In the genomic region with DNA sequence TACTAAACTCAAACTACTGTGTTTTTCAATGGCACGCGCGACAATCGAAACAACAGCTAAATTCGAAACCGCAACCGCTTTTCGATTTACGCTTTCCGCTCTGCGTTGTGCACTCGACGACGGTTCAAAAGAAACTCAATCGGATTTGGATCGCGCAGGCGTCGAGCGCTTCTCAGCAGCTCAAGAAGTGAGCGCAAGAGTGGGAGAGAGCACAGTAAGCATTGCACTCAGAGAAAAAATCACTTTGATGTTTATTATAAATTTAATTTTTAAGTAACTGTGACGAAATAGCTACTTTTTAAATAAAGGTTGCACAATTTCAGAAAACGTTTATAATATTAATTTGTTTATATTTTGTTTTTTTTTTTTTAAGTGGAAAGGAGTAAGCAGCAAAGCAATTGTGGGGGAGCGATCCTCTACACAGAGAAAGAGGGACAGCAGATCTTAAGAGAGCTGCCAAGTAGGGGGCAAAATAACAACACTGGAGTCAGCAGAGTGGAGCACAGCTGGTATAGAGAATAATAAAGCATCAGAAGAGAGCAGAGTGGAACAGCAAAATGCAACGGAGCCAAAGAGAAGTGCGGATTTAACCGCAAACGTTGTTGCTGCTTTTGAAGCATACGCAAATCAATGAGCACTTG, we compare ENCODE assay signal across 5 fruit fly cellular contexts.
TF ChIP-seq lines count a peak whose summit lies in the region.

No protein-coding gene starts in this region.

TF ChIP-seq in whole organism, adult, 20 proteins besides CTCF, POLR2A, EP300 and RAD21 (continued from another document):
- TF ChIP-seq CG14711 (tag; optimal IDR thresholded peaks at IDR 0.05; lab: Kevin White, UChicago): peak; percentile 95
- peak; percentile 91 for TF ChIP-seq CG7045 (GFP tag; optimal IDR thresholded peaks at IDR 0.05; lab: Kevin White, UChicago)
- TF ChIP-seq Crg-1 (GFP tag; optimal IDR thresholded peaks at IDR 0.05; lab: Kevin White, UChicago): peak; percentile 92
- peak; percentile 78 for TF ChIP-seq toe (GFP tag; optimal IDR thresholded peaks at IDR 0.05; lab: Kevin White, UChicago)

TF ChIP-seq in whole organism, embryonic, 481 proteins besides CTCF, POLR2A, EP300 and RAD21 (continued from another document and continues in another):
- TF ChIP-seq CG34422 (GFP tag; IDR thresholded peaks at IDR 0.05; lab: Robert Waterston, UW) (peak; percentile 99), CG8478 (optimal IDR thresholded peaks at IDR 0.05; lab: Kevin White, UChicago) (no peak), CG15514 (GFP tag; optimal IDR thresholded peaks at IDR 0.05; lab: Kevin White, UChicago) (peak; percentile 90), D (optimal IDR thresholded peaks at IDR 0.05; lab: Kevin White, UChicago) (no peak), D (GFP tag; optimal IDR thresholded peaks at IDR 0.05; lab: Kevin White, UChicago) (peak; percentile 98), bab2 (GFP tag; optimal IDR thresholded peaks at IDR 0.05; lab: Kevin White, UChicago) (peak; percentile 95), ara (GFP tag; IDR thresholded peaks at IDR 0.05; lab: Robert Waterston, UW) (peak; percentile 99), jing (GFP tag; optimal IDR thresholded peaks at IDR 0.05; lab: Kevin White, UChicago) (peak; percentile 77), Dll (GFP tag; IDR thresholded peaks at IDR 0.05; lab: Robert Waterston, UW; ENCODE audit: partially characterized antibody) (0 out of 4 replicates have a peak, but pooled peaks have one; percentile 15), Kr (GFP tag; optimal IDR thresholded peaks at IDR 0.05; lab: Kevin White, UChicago) (peak; percentile 77), CG14014 (GFP tag; IDR thresholded peaks at IDR 0.05; lab: Robert Waterston, UW) (peak; percentile 98), CG17361 (GFP tag; IDR thresholded peaks at IDR 0.05; lab: Robert Waterston, UW) (peak; percentile 99), ro (GFP tag; IDR thresholded peaks at IDR 0.05; lab: Robert Waterston, UW) (peak; percentile 98), TFAM (GFP tag; optimal IDR thresholded peaks at IDR 0.05; lab: Kevin White, UChicago) (peak; percentile 53), E2f1 (GFP tag; IDR thresholded peaks at IDR 0.05; lab: Robert Waterston, UW) (peak; percentile 99), zen2 (GFP tag; IDR thresholded peaks at IDR 0.05; lab: Robert Waterston, UW; ENCODE audit: partially characterized antibody) (no peak), Xbp1 (GFP tag; optimal IDR thresholded peaks at IDR 0.05; lab: Kevin White, UChicago) (peak; percentile 98), abd-A (tag; optimal IDR thresholded peaks at IDR 0.05; lab: Kevin White, UChicago) (peak; percentile 69), Stat92E (GFP tag; optimal IDR thresholded peaks at IDR 0.05; lab: Kevin White, UChicago) (peak in 1 of 3 experiments; percentile 98), CG18764 (GFP tag; optimal IDR thresholded peaks at IDR 0.05; lab: Kevin White, UChicago) (peak; percentile 96), crc (GFP tag; optimal IDR thresholded peaks at IDR 0.05; lab: Kevin White, UChicago) (peak; percentile 83), NFAT (GFP tag; IDR thresholded peaks at IDR 0.05; lab: Robert Waterston, UW) (peak; percentile 95), zfh1 (GFP tag; IDR thresholded peaks at IDR 0.05; lab: Robert Waterston, UW) (peak; percentile 99), CG6175 (GFP tag; IDR thresholded peaks at IDR 0.05; lab: Robert Waterston, UW) (peak; percentile 95), CG8281 (tag; optimal IDR thresholded peaks at IDR 0.05; lab: Kevin White, UChicago) (peak; percentile 88), btn (GFP tag; optimal IDR thresholded peaks at IDR 0.05; lab: Kevin White, UChicago) (peak; percentile 86), twi (tag; optimal IDR thresholded peaks at IDR 0.05; lab: Kevin White, UChicago) (peak; percentile 90), NC2β (GFP tag; optimal IDR thresholded peaks at IDR 0.05; lab: Kevin White, UChicago) (peak; percentile 94), bigmax (GFP tag; optimal IDR thresholded peaks at IDR 0.05; lab: Kevin White, UChicago) (peak; percentile 61)

TF ChIP-seq in whole organism, prepupa, 60 proteins besides CTCF, POLR2A, EP300 and RAD21 (continued from another document and continues in another):
- TF ChIP-seq CG11902 (GFP tag; optimal IDR thresholded peaks at IDR 0.05; lab: Kevin White, UChicago) (peak; percentile 95), CG11762 (GFP tag; optimal IDR thresholded peaks at IDR 0.05; lab: Kevin White, UChicago; ENCODE audit: insufficient read depth) (peak; percentile 98), CG6792 (GFP tag; optimal IDR thresholded peaks at IDR 0.05; lab: Kevin White, UChicago) (peak; percentile 99), Met (GFP tag; optimal IDR thresholded peaks at IDR 0.05; lab: Kevin White, UChicago) (peak; percentile 99), ss (GFP tag; optimal IDR thresholded peaks at IDR 0.05; lab: Kevin White, UChicago) (peak; percentile 97 to 98), CG3032 (tag; optimal IDR thresholded peaks at IDR 0.05; lab: Kevin White, UChicago) (peak; percentile 95), CG32006 (GFP tag; optimal IDR thresholded peaks at IDR 0.05; lab: Kevin White, UChicago) (peak; percentile 99), dsx (GFP tag; optimal IDR thresholded peaks at IDR 0.05; lab: Kevin White, UChicago; ENCODE audit: poor library complexity, severe bottlenecking) (peak; percentile 96), CG1621 (tag; optimal IDR thresholded peaks at IDR 0.05; lab: Kevin White, UChicago) (peak; percentile 94), Sox102F (GFP tag; optimal IDR thresholded peaks at IDR 0.05; lab: Kevin White, UChicago) (peak; percentile 99), vri (GFP tag; optimal IDR thresholded peaks at IDR 0.05; lab: Kevin White, UChicago) (peak; percentile 98), Ets21C (GFP tag; optimal IDR thresholded peaks at IDR 0.05; lab: Kevin White, UChicago) (peak; percentile 91), CG31627 (GFP tag; optimal IDR thresholded peaks at IDR 0.05; lab: Kevin White, UChicago) (peak; percentile 96), fkh (GFP tag; optimal IDR thresholded peaks at IDR 0.05; lab: Kevin White, UChicago) (peak; percentile 65), CG15336 (GFP tag; IDR thresholded peaks at IDR 0.05; lab: Robert Waterston, UW) (peak; percentile 100), Sox14 (GFP tag; optimal IDR thresholded peaks at IDR 0.05; lab: Kevin White, UChicago) (peak; percentile 98), CG16779 (tag; optimal IDR thresholded peaks at IDR 0.05; lab: Kevin White, UChicago) (peak; percentile 96), Ets96B (tag; optimal IDR thresholded peaks at IDR 0.05; lab: Kevin White, UChicago) (peak; percentile 97), spab (GFP tag; optimal IDR thresholded peaks at IDR 0.05; lab: Kevin White, UChicago) (peak; percentile 98), CG6163 (GFP tag; IDR thresholded peaks at IDR 0.05; lab: Robert Waterston, UW) (peak; percentile 99), eg (GFP tag; IDR thresholded peaks at IDR 0.05; lab: Robert Waterston, UW) (peak; percentile 100), Eip78C (GFP tag; lab: Kevin White, UChicago) (peak; percentile 100), Smox (GFP tag; optimal IDR thresholded peaks at IDR 0.05; lab: Kevin White, UChicago) (peak; percentile 98), CG3919 (GFP tag; optimal IDR thresholded peaks at IDR 0.05; lab: Kevin White, UChicago) (peak; percentile 99), CG8632 (GFP tag; optimal IDR thresholded peaks at IDR 0.05; lab: Kevin White, UChicago) (peak; percentile 99), Hr38 (GFP tag; optimal IDR thresholded peaks at IDR 0.05; lab: Kevin White, UChicago) (no peak), CG34406 (GFP tag; optimal IDR thresholded peaks at IDR 0.05; lab: Kevin White, UChicago) (peak; percentile 99), CG8319 (GFP tag; optimal IDR thresholded peaks at IDR 0.05; lab: Kevin White, UChicago) (peak; percentile 97), CG6276 (GFP tag; optimal IDR thresholded peaks at IDR 0.05; lab: Kevin White, UChicago) (peak; percentile 98), CG10669 (GFP tag; optimal IDR thresholded peaks at IDR 0.05; lab: Kevin White, UChicago) (peak; percentile 97)

TF ChIP-seq in whole organism, pupa, 21 proteins besides CTCF, POLR2A, EP300 and RAD21 (continued from another document):
- TF ChIP-seq CG15710 (tag; optimal IDR thresholded peaks at IDR 0.05; lab: Kevin White, UChicago) (peak; percentile 98), Snoo (tag; optimal IDR thresholded peaks at IDR 0.05; lab: Kevin White, UChicago) (peak; percentile 99)

TF ChIP-seq in whole organism, wandering third instar larva, 38 proteins besides CTCF, POLR2A, EP300 and RAD21 (continued from another document):
- peak; percentile 99 for TF ChIP-seq brk (GFP tag; optimal IDR thresholded peaks at IDR 0.05; lab: Kevin White, UChicago)
- TF ChIP-seq Myc (optimal IDR thresholded peaks at IDR 0.05; lab: Kevin White, UChicago): no peak
- TF ChIP-seq dsf (GFP tag; optimal IDR thresholded peaks at IDR 0.05; lab: Kevin White, UChicago; ENCODE audit: borderline replicate concordance): peak; percentile 92
- TF ChIP-seq OdsH (GFP tag; optimal IDR thresholded peaks at IDR 0.05; lab: Kevin White, UChicago): peak; percentile 99
- TF ChIP-seq Sp1 (GFP tag; optimal IDR thresholded peaks at IDR 0.05; lab: Kevin White, UChicago): peak; percentile 99
- TF ChIP-seq Mio (GFP tag; optimal IDR thresholded peaks at IDR 0.05; lab: Kevin White, UChicago): peak; percentile 73
- TF ChIP-seq N (GFP tag; optimal IDR thresholded peaks at IDR 0.05; lab: Kevin White, UChicago): no peak
- peak; percentile 95 for TF ChIP-seq woc (GFP tag; optimal IDR thresholded peaks at IDR 0.05; lab: Kevin White, UChicago)
- TF ChIP-seq sage (GFP tag; optimal IDR thresholded peaks at IDR 0.05; lab: Kevin White, UChicago): peak; percentile 98
- peak; percentile 37 to 64 for TF ChIP-seq dl (GFP tag; optimal IDR thresholded peaks at IDR 0.05; lab: Kevin White, UChicago; ENCODE audit: insufficient read depth in 1 of 2, partially characterized antibody in 2 of 2)
- TF ChIP-seq lola (GFP tag; optimal IDR thresholded peaks at IDR 0.05; lab: Kevin White, UChicago): no peak
- peak; percentile 33 for TF ChIP-seq GATAd (GFP tag; optimal IDR thresholded peaks at IDR 0.05; lab: Kevin White, UChicago)
- peak; percentile 78 for TF ChIP-seq Dif (GFP tag; optimal IDR thresholded peaks at IDR 0.05; lab: Kevin White, UChicago; ENCODE audit: partially characterized antibody)
- TF ChIP-seq Hr83 (GFP tag; optimal IDR thresholded peaks at IDR 0.05; lab: Kevin White, UChicago; ENCODE audit: poor library complexity, severe bottlenecking): peak; percentile 0
- TF ChIP-seq CG9705 (GFP tag; optimal IDR thresholded peaks at IDR 0.05; lab: Kevin White, UChicago): peak; percentile 94
- TF ChIP-seq dmrt93B (GFP tag; optimal IDR thresholded peaks at IDR 0.05; lab: Kevin White, UChicago): peak; percentile 94
- peak; percentile 7 for TF ChIP-seq Vsx2 (GFP tag; optimal IDR thresholded peaks at IDR 0.05; lab: Kevin White, UChicago; ENCODE audit: partially characterized antibody)
TF ChIP-seq in whole organism, wandering third instar larva: peak in this region for 30.
